Fruit fly (Drosophila melanogaster) whole organism, embryonic: ENCODE data around the gene Pkg21D.

ENCODE experiments used
- Abd-B ChIP-seq: fragments of 200-800 bp; sonication (Bioruptor generic); optimal IDR thresholded peaks from 2 replicates; lab custom pipeline; 2018; ENCODE audit warnings: missing biosample characterization, mild to moderate bottlenecking, missing genetic modification characterization, moderate library complexity
- Bdp1 ChIP-seq: fragments of 200-800 bp; sonication (Bioruptor generic); optimal IDR thresholded peaks from 3 replicates; lab custom pipeline; 2016; ENCODE audit warnings: missing biosample characterization, missing genetic modification characterization
- CG11247 ChIP-seq: fragments of 200-800 bp; sonication (Bioruptor generic); IDR thresholded peaks from 2 replicates; pipeline ENCODE4 v1.3.6; 2022; ENCODE audit warnings: missing biosample characterization, missing genetic modification characterization
- CG11456 ChIP-seq: fragments of 200-800 bp; sonication (Bioruptor generic); IDR thresholded peaks from 3 replicates; pipeline ENCODE4 v1.3.6; 2022; ENCODE audit warnings: missing biosample characterization, missing genetic modification characterization
- CG11504 ChIP-seq: fragments of 200-800 bp; sonication (Bioruptor generic); optimal IDR thresholded peaks from 3 replicates; lab custom pipeline; 2019; ENCODE audit warnings: missing biosample characterization, mild to moderate bottlenecking, missing genetic modification characterization, moderate library complexity
- CG11560 ChIP-seq: fragments of 200-800 bp; sonication (Bioruptor generic); IDR thresholded peaks from 3 replicates; pipeline ENCODE4 v1.3.6; 2022; ENCODE audit warnings: missing biosample characterization, missing genetic modification characterization
- CG12769 ChIP-seq: fragments of 200-800 bp; sonication (Bioruptor generic); optimal IDR thresholded peaks from 2 replicates; lab custom pipeline; 2019; ENCODE audit warnings: missing biosample characterization, mild to moderate bottlenecking, missing genetic modification characterization, moderate library complexity
- CG13775 ChIP-seq: fragments of 200-800 bp; sonication (Bioruptor generic); optimal IDR thresholded peaks from 3 replicates; lab custom pipeline; 2017; ENCODE audit warnings: missing biosample characterization, mild to moderate bottlenecking, missing genetic modification characterization
- CG14050 ChIP-seq: fragments of 200-800 bp; sonication (Bioruptor generic); IDR thresholded peaks from 3 replicates; pipeline ENCODE4 v1.3.6; 2022; ENCODE audit warnings: missing biosample characterization, missing genetic modification characterization
- CG14667 ChIP-seq: fragments of 200-800 bp; sonication (Bioruptor generic); IDR thresholded peaks from 2 replicates; pipeline ENCODE4 v1.3.6; 2022; ENCODE audit warnings: missing biosample characterization, missing genetic modification characterization
- CG15696 ChIP-seq: fragments of 200-800 bp; sonication (Bioruptor generic); optimal IDR thresholded peaks from 2 replicates; lab custom pipeline; 2019; ENCODE audit warnings: missing biosample characterization, mild to moderate bottlenecking, missing genetic modification characterization, moderate library complexity
- CG16813 ChIP-seq: fragments of 200-800 bp; sonication (Bioruptor generic); IDR thresholded peaks from 3 replicates; pipeline ENCODE4 v1.3.6; 2022; ENCODE audit warnings: missing biosample characterization, missing genetic modification characterization; ENCODE audit not compliant: partially characterized antibody
- CG32532 ChIP-seq: fragments of 200-800 bp; sonication (Bioruptor generic); IDR thresholded peaks from 2 replicates; pipeline ENCODE4 v1.3.6; 2022; ENCODE audit warnings: missing biosample characterization, missing genetic modification characterization
- CG7928 ChIP-seq: fragments of 200-800 bp; sonication (Bioruptor generic); optimal IDR thresholded peaks from 2 replicates; lab custom pipeline; 2017; ENCODE audit warnings: missing biosample characterization, mild to moderate bottlenecking, missing genetic modification characterization
- CG8290 ChIP-seq, 3 experiments: fragments of 200-800 bp; sonication (Bioruptor generic); optimal IDR thresholded peaks; 2 replicates each; lab custom pipeline; 2016 to 2019; ENCODE audit warnings: missing biosample characterization in 3 of 3, missing genetic modification characterization in 3 of 3, mild to moderate bottlenecking in 2 of 3, moderate library complexity in 1 of 3
- CG8924 ChIP-seq: fragments of 200-800 bp; optimal IDR thresholded peaks from 3 replicates; lab custom pipeline; 2019; ENCODE audit warnings: missing biosample characterization, mild to moderate bottlenecking, missing genetic modification characterization, moderate library complexity
- CG9609 ChIP-seq: fragments of 200-800 bp; sonication (Bioruptor generic); optimal IDR thresholded peaks from 3 replicates; lab custom pipeline; 2016; ENCODE audit warnings: missing biosample characterization, missing genetic modification characterization
- CG9817 ChIP-seq: fragments of 200-800 bp; sonication (Bioruptor generic); optimal IDR thresholded peaks from 2 replicates; lab custom pipeline; 2018; ENCODE audit warnings: missing biosample characterization, mild to moderate bottlenecking, missing genetic modification characterization, moderate library complexity
- CG9932 ChIP-seq: fragments of 200-800 bp; sonication (Bioruptor generic); IDR thresholded peaks from 2 replicates; pipeline ENCODE4 v1.3.6; 2022; ENCODE audit warnings: missing biosample characterization, missing genetic modification characterization
- CTCF ChIP-seq: fragments of 200-800 bp; sonication (Bioruptor generic); optimal IDR thresholded peaks from 2 replicates; lab custom pipeline; 2017; ENCODE audit warnings: missing biosample characterization, mild to moderate bottlenecking, missing genetic modification characterization, moderate library complexity
- CrebB ChIP-seq: fragments of 200-800 bp; sonication (Bioruptor generic); optimal IDR thresholded peaks from 3 replicates; lab custom pipeline; 2018; ENCODE audit warnings: missing biosample characterization, mild to moderate bottlenecking, missing genetic modification characterization
- E2f2 ChIP-seq: fragments of 200-800 bp; sonication (Bioruptor generic); IDR thresholded peaks from 2 replicates; pipeline ENCODE4 v1.3.6; 2022; ENCODE audit warnings: missing biosample characterization, missing genetic modification characterization
- Ets65A ChIP-seq: fragments of 200-800 bp; sonication (Bioruptor generic); peaks from one replicate; lab custom pipeline; 2016; ENCODE audit warnings: missing biosample characterization, missing genetic modification characterization
- H15 ChIP-seq: fragments of 200-800 bp; sonication (Bioruptor generic); IDR thresholded peaks from 3 replicates; pipeline ENCODE4 v1.3.6; 2022; ENCODE audit warnings: missing biosample characterization, missing genetic modification characterization
- HmgZ ChIP-seq: fragments of 200-800 bp; sonication (Bioruptor generic); optimal IDR thresholded peaks from 2 replicates; lab custom pipeline; 2018; ENCODE audit warnings: missing biosample characterization, mild to moderate bottlenecking, missing genetic modification characterization
- Hr3 ChIP-seq: fragments of 200-800 bp; sonication (Bioruptor generic); optimal IDR thresholded peaks from 3 replicates; lab custom pipeline; 2016; ENCODE audit warnings: missing biosample characterization, missing genetic modification characterization
- Hr51 ChIP-seq, 2 experiments: fragments of 200-800 bp; sonication (Bioruptor generic); optimal IDR thresholded peaks; 2 replicates in 1 of 2; 3 replicates in 1 of 2; lab custom pipeline; 2016 to 2018; ENCODE audit warnings: missing biosample characterization in 2 of 2, missing genetic modification characterization in 2 of 2, mild to moderate bottlenecking in 1 of 2, moderate library complexity in 1 of 2
- Hr78 ChIP-seq, 2 experiments: fragments of 200-800 bp in 1 of 2; fragments of >200 bp in 1 of 2; sonication (Bioruptor generic) in 1 of 2; optimal IDR thresholded peaks; 2 replicates each; lab custom pipeline; 2017 to 2019; ENCODE audit warnings: missing biosample characterization in 2 of 2, missing genetic modification characterization in 2 of 2, mild to moderate bottlenecking in 1 of 2, moderate library complexity in 1 of 2
- MBD-R2 ChIP-seq: fragments of 200-800 bp; sonication (Bioruptor generic); IDR thresholded peaks from 2 replicates; pipeline ENCODE4 v1.3.6; 2022; ENCODE audit warnings: missing biosample characterization, missing genetic modification characterization
- Med ChIP-seq: fragments of 200-800 bp; sonication (Bioruptor generic); peaks from one replicate; lab custom pipeline; 2016; ENCODE audit warnings: missing biosample characterization, missing genetic modification characterization, mild to moderate bottlenecking, inconsistent platforms, moderate library complexity
- Mes4 ChIP-seq: fragments of 200-800 bp; sonication (Bioruptor generic); optimal IDR thresholded peaks from 2 replicates; lab custom pipeline; 2016; ENCODE audit warnings: missing biosample characterization, missing genetic modification characterization
- NFAT ChIP-seq: fragments of 200-800 bp; sonication (Bioruptor generic); IDR thresholded peaks from 2 replicates; pipeline ENCODE4 v1.3.6; 2022; ENCODE audit warnings: missing biosample characterization, missing genetic modification characterization
- NfI ChIP-seq: fragments of 200-800 bp; sonication (Bioruptor generic); optimal IDR thresholded peaks from 3 replicates; lab custom pipeline; 2018; ENCODE audit warnings: missing biosample characterization, mild to moderate bottlenecking, missing genetic modification characterization, moderate library complexity
- Ptx1 ChIP-seq: fragments of 200-800 bp; sonication (Bioruptor generic); IDR thresholded peaks from 2 replicates; pipeline ENCODE4 v1.3.6; 2022; ENCODE audit warnings: missing biosample characterization, missing genetic modification characterization
- Rfx ChIP-seq: fragments of 200-800 bp; sonication (Bioruptor generic); IDR thresholded peaks from 2 replicates; pipeline ENCODE4 v1.3.6; 2022; ENCODE audit warnings: missing biosample characterization, missing genetic modification characterization
- abd-A ChIP-seq: fragments of 200-800 bp; sonication (Bioruptor generic); optimal IDR thresholded peaks from 3 replicates; lab custom pipeline; 2019; ENCODE audit warnings: missing biosample characterization, mild to moderate bottlenecking, missing genetic modification characterization, moderate library complexity
- bcd ChIP-seq: fragments of 200-800 bp; sonication (Bioruptor generic); optimal IDR thresholded peaks from 2 replicates; lab custom pipeline; 2017; ENCODE audit warnings: missing biosample characterization, mild to moderate bottlenecking, missing genetic modification characterization
- caup ChIP-seq: fragments of 200-800 bp; sonication (Bioruptor generic); optimal IDR thresholded peaks from 3 replicates; lab custom pipeline; 2017; ENCODE audit warnings: missing biosample characterization, mild to moderate bottlenecking, missing genetic modification characterization, moderate library complexity; ENCODE audit not compliant: severe bottlenecking
- gcm ChIP-seq: fragments of 200-800 bp; sonication (Bioruptor generic); optimal IDR thresholded peaks from 2 replicates; lab custom pipeline; 2019; ENCODE audit warnings: missing biosample characterization, mild to moderate bottlenecking, missing genetic modification characterization, moderate library complexity
- kay ChIP-seq: fragments of 200-800 bp; sonication (Bioruptor generic); optimal IDR thresholded peaks from 2 replicates; lab custom pipeline; 2016; ENCODE audit warnings: missing biosample characterization, missing genetic modification characterization
- knrl ChIP-seq: fragments of 200-800 bp; sonication (Bioruptor generic); IDR thresholded peaks from 3 replicates; pipeline ENCODE4 v1.3.6; 2022; ENCODE audit warnings: missing biosample characterization, missing genetic modification characterization; ENCODE audit not compliant: partially characterized antibody
- nerfin-2 ChIP-seq: fragments of 200-800 bp; sonication (Bioruptor generic); IDR thresholded peaks from 2 replicates; pipeline ENCODE4 v1.3.6; 2022; ENCODE audit warnings: missing biosample characterization, missing genetic modification characterization; ENCODE audit not compliant: partially characterized antibody
- p53 ChIP-seq: fragments of 200-800 bp; sonication (Bioruptor generic); optimal IDR thresholded peaks from 2 replicates; lab custom pipeline; 2016; ENCODE audit warnings: missing biosample characterization, missing genetic modification characterization
- pita ChIP-seq: fragments of 200-800 bp; sonication (Bioruptor generic); optimal IDR thresholded peaks from 2 replicates; lab custom pipeline; 2017; ENCODE audit warnings: missing biosample characterization, mild to moderate bottlenecking, missing genetic modification characterization
- sisA ChIP-seq: fragments of 200-800 bp; sonication (Bioruptor generic); IDR thresholded peaks from 2 replicates; pipeline ENCODE4 v1.3.6; 2022; ENCODE audit warnings: missing biosample characterization, missing genetic modification characterization
- sob ChIP-seq: fragments of 200-800 bp; sonication (Bioruptor generic); IDR thresholded peaks from 2 replicates; pipeline ENCODE4 v1.3.6; 2022; ENCODE audit warnings: missing biosample characterization, missing genetic modification characterization
- stwl ChIP-seq: fragments of 200-800 bp; sonication (Bioruptor generic); optimal IDR thresholded peaks from 3 replicates; lab custom pipeline; 2018; ENCODE audit warnings: missing biosample characterization, mild to moderate bottlenecking, missing genetic modification characterization, moderate library complexity
- toy ChIP-seq: fragments of 200-800 bp; sonication (Bioruptor generic); IDR thresholded peaks from 2 replicates; pipeline ENCODE4 v1.3.6; 2022; ENCODE audit warnings: missing biosample characterization, missing genetic modification characterization
- vvl ChIP-seq: fragments of 200-800 bp; sonication (Bioruptor generic); IDR thresholded peaks from 2 replicates; pipeline ENCODE4 v1.3.6; 2022; ENCODE audit warnings: missing biosample characterization, missing genetic modification characterization
- yki ChIP-seq: fragments of >200 bp; optimal IDR thresholded peaks from 3 replicates; lab custom pipeline; 2018

The Pkg21D gene

DNA sequence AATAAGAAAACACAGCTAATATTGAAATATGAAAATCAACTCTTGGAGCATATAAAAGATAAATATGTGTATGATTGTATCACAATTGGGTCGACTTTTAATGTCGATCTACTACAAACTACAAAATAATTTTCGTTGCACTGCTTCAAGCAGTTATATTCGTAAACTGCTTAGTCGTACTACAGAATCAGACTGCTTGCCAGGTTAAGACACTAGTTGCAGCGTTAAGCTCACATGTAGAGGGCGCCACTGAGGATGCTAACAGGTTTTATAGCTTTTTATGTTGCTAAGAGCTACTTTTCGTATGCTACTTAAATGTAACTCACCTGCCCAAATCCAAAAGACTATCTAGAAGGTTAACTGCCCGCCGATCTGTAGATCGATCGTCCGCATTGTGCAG lies 50.6 kb downstream of the Pkg21D start (continued):
- TF ChIP-seq HmgZ (tag; lab: Kevin White, UChicago) (peak; percentile 28), Hr51 (GFP tag; optimal IDR thresholded peaks at IDR 0.05; lab: Kevin White, UChicago) (peak; percentile 4 to 13), bcd (GFP tag; lab: Kevin White, UChicago) (peak; percentile 11), E2f2 (GFP tag; lab: Robert Waterston, UW) (0 out of 2 replicates have a peak, but pooled peaks have one; percentile 8), Rfx (GFP tag; lab: Robert Waterston, UW) (peak; percentile 65), Ptx1 (peak; percentile 39; the same call in 1 of the 2 replicates), NFAT (GFP tag; lab: Robert Waterston, UW) (0 out of 2 replicates have a peak, but pooled peaks have one; percentile 13), CrebB (tag; lab: Kevin White, UChicago) (no peak), kay (GFP tag; lab: Kevin White, UChicago) (no peak), CG9609 (GFP tag; lab: Kevin White, UChicago) (peak; percentile 6), Bdp1 (GFP tag; lab: Kevin White, UChicago) (peak; percentile 50), Mes4 (GFP tag; lab: Kevin White, UChicago) (no peak), CG14050 (GFP tag; lab: Robert Waterston, UW) (no peak), caup (GFP tag; lab: Kevin White, UChicago) (no peak), CG11456 (GFP tag; lab: Robert Waterston, UW) (peak; percentile 67; the same call in 2 of the 3 replicates), toy (GFP tag; lab: Robert Waterston, UW) (no peak), CG32532 (peak; percentile 55), CG9932 (peak; percentile 44), H15 (GFP tag; lab: Robert Waterston, UW) (peak; percentile 14; the same call in 1 of the 3 replicates), Hr3 (GFP tag; lab: Kevin White, UChicago) (peak; percentile 21), CG13775 (GFP tag; lab: Kevin White, UChicago) (peak; percentile 2), CG8290 (GFP tag; optimal IDR thresholded peaks at IDR 0.05; lab: Kevin White, UChicago) (no peak), CG8290 (tag; optimal IDR thresholded peaks at IDR 0.05; lab: Kevin White, UChicago) (peak in 1 of 2 experiments; percentile 74), CTCF (GFP tag; lab: Kevin White, UChicago) (peak; percentile 95), p53 (GFP tag; lab: Kevin White, UChicago) (peak; percentile 2), nerfin-2 (GFP tag; lab: Robert Waterston, UW) (peak; percentile 13; the same call in 1 of the 2 replicates), CG11504 (tag; lab: Kevin White, UChicago) (peak; percentile 97), pita (GFP tag; lab: Kevin White, UChicago) (peak; percentile 15), MBD-R2 (GFP tag; lab: Robert Waterston, UW) (peak; percentile 51), CG14667 (GFP tag; lab: Robert Waterston, UW) (peak; percentile 24; the same call in 1 of the 2 replicates), yki (peak; percentile 11), gcm (GFP tag; lab: Kevin White, UChicago) (no peak), CG11560 (tag; lab: Robert Waterston, UW) (peak; percentile 70), Abd-B (GFP tag; lab: Kevin White, UChicago) (peak; percentile 95), stwl (peak; percentile 91), vvl (GFP tag; lab: Robert Waterston, UW) (peak; percentile 37; the same call in 1 of the 2 replicates), CG15696 (tag; lab: Kevin White, UChicago) (peak; percentile 17), CG11247 (GFP tag; lab: Robert Waterston, UW) (peak; percentile 26; the same call in 1 of the 2 replicates), Hr78 (GFP tag; optimal IDR thresholded peaks at IDR 0.05; lab: Kevin White, UChicago) (peak in 1 of 2 experiments; percentile 47), CG16813 (GFP tag; lab: Robert Waterston, UW) (peak; percentile 28; the same call in 1 of the 3 replicates), CG12769 (peak; percentile 7), Med (GFP tag; lab: Kevin White, UChicago) (peak; percentile 92), Ets65A (GFP tag; lab: Kevin White, UChicago) (peak; percentile 81), CG9817 (tag; lab: Kevin White, UChicago) (peak; percentile 19), NfI (GFP tag; lab: Kevin White, UChicago) (peak; percentile 1), abd-A (tag; lab: Kevin White, UChicago) (peak; percentile 61), sisA (GFP tag; lab: Robert Waterston, UW) (peak; percentile 35), sob (peak; percentile 46; the same call in 1 of the 2 replicates), knrl (peak; percentile 64; the same call in 2 of the 3 replicates), CG8924 (tag; lab: Kevin White, UChicago) (no peak), CG7928 (GFP tag; lab: Kevin White, UChicago) (no peak)
